Fruit fly (Drosophila melanogaster): Measurements from ENCODE around the gene CG9452.

Gene CG9452

DNA sequence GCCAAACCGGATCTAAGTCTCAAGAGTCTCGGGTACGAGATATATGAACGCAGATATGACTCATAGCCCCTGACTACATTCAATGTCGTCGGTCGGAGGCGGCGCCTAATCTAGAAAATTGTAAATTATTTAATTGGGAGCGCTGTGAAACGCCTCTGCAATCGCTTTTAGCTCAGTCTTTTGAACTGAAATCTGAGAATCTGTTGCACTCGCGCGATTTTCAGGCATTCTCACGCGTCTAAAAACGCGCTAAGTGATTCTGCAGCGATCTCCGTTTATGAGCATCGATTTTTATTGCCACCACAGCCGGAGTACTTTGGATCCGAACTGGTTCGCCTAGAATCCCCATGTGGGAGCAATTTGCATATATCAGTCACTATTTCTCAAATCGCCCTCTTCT is 24.9 kb upstream of the CG9452 start:
- TF ChIP-seq fru (GFP tag; optimal IDR thresholded peaks at IDR 0.05) (no peak), jim (GFP tag; optimal IDR thresholded peaks at IDR 0.05) (no peak), OdsH (GFP tag; optimal IDR thresholded peaks at IDR 0.05) (no peak)

DNA sequence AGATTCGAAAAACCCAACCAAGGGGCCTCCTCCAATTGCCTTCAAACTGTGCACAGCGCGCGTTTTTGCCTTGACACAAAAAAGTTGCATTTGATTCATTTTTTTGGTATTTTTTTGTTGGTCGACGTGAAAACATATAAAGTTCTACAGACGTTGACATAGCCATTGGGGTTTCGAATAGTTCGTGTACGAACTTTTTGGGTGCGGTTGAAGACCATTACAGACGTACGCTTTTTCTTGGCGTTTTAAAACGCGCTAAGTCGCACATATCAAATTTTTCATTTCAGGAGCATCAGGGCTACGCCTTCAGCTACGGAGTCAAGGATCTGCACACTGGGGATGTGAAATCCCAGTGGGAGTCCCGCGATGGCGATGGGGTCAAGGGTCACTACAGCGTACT is 22.1 kb upstream of the CG9452 start:
- TF ChIP-seq ey (GFP tag; optimal IDR thresholded peaks at IDR 0.05) (no peak), Vsx2 (GFP tag; optimal IDR thresholded peaks at IDR 0.05; ENCODE audit: partially characterized antibody) (no peak), h (GFP tag; optimal IDR thresholded peaks at IDR 0.05) (no peak), brk (GFP tag; optimal IDR thresholded peaks at IDR 0.05) (no peak), Jra (GFP tag; optimal IDR thresholded peaks at IDR 0.05) (no peak), fru (GFP tag; optimal IDR thresholded peaks at IDR 0.05) (no peak), Hr83 (GFP tag; optimal IDR thresholded peaks at IDR 0.05; ENCODE audit: poor library complexity, severe bottlenecking) (no peak), CrebA (GFP tag; optimal IDR thresholded peaks at IDR 0.05; ENCODE audit: borderline replicate concordance) (no peak), Abd-B (GFP tag; optimal IDR thresholded peaks at IDR 0.05) (no peak), sage (GFP tag; optimal IDR thresholded peaks at IDR 0.05) (no peak), Myc (optimal IDR thresholded peaks at IDR 0.05) (no peak), HLH106 (tag; optimal IDR thresholded peaks at IDR 0.05) (no peak), dl (GFP tag; optimal IDR thresholded peaks at IDR 0.05; ENCODE audit: insufficient read depth in 1 of 2, partially characterized antibody in 2 of 2) (no peak), Dfd (GFP tag; optimal IDR thresholded peaks at IDR 0.05) (no peak), tai (GFP tag; optimal IDR thresholded peaks at IDR 0.05) (no peak), GATAd (GFP tag; optimal IDR thresholded peaks at IDR 0.05) (no peak), CG9705 (GFP tag; optimal IDR thresholded peaks at IDR 0.05) (no peak), usp (GFP tag; optimal IDR thresholded peaks at IDR 0.05) (no peak)

DNA sequence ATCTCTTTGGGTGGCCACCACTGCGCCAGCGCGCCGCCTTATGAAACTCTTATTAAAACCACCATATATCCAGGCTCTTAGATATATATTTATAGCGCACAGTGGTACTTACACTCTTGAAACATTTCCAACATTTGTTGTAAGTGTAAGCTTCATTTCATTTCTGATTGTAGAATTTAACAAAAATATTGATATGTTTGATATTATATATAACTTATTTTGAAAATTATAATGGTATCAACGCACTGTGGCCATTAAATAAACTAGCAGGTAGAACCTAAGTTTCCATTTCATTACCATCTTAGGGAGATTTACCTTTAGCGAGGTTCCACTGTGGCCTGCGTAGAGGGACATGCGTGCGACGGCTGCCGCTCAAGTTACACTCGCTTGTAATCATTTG is 21.0 kb upstream of the CG9452 start:
- TF ChIP-seq Dfd (GFP tag; optimal IDR thresholded peaks at IDR 0.05) (no peak), brk (GFP tag; optimal IDR thresholded peaks at IDR 0.05) (no peak), Mio (GFP tag; optimal IDR thresholded peaks at IDR 0.05) (no peak), rgr (GFP tag; optimal IDR thresholded peaks at IDR 0.05) (no peak), CrebA (GFP tag; optimal IDR thresholded peaks at IDR 0.05; ENCODE audit: borderline replicate concordance) (no peak), h (GFP tag; optimal IDR thresholded peaks at IDR 0.05) (no peak), dsf (GFP tag; optimal IDR thresholded peaks at IDR 0.05; ENCODE audit: borderline replicate concordance) (no peak), ey (GFP tag; optimal IDR thresholded peaks at IDR 0.05) (no peak), GATAd (GFP tag; optimal IDR thresholded peaks at IDR 0.05) (no peak), sage (GFP tag; optimal IDR thresholded peaks at IDR 0.05) (no peak), br (GFP tag; optimal IDR thresholded peaks at IDR 0.05) (no peak), dmrt93B (GFP tag; optimal IDR thresholded peaks at IDR 0.05) (no peak)

DNA sequence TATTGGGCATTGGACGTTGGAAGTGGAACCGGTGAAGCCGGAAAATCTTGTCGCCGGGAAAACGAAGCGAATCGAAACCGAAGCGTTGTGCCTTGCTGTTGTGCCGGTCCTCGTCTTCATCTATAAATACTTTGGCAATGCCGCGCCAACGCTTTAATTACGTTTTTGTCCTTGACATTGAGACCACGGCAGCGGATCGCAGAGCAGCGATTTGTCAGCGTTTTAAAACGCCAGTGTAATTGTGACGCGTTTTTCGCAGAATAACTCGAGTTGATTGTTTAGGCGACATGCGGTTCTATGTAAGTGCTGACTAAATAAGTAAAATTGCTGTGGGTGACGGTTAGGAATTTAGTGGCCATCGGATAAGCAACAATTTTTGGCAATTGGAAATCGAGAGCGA is 17.4 kb upstream of the CG9452 start:
- TF ChIP-seq OdsH (GFP tag; optimal IDR thresholded peaks at IDR 0.05) (no peak), Mio (GFP tag; optimal IDR thresholded peaks at IDR 0.05) (no peak), tai (GFP tag; optimal IDR thresholded peaks at IDR 0.05) (no peak), GATAd (GFP tag; optimal IDR thresholded peaks at IDR 0.05) (no peak), woc (GFP tag; optimal IDR thresholded peaks at IDR 0.05) (no peak), CG32264 (GFP tag; optimal IDR thresholded peaks at IDR 0.05) (no peak), Dif (GFP tag; optimal IDR thresholded peaks at IDR 0.05; ENCODE audit: partially characterized antibody) (no peak), Hnf4 (GFP tag; optimal IDR thresholded peaks at IDR 0.05) (no peak), lola (GFP tag; optimal IDR thresholded peaks at IDR 0.05) (no peak), Dfd (GFP tag; optimal IDR thresholded peaks at IDR 0.05) (no peak), dl (GFP tag; optimal IDR thresholded peaks at IDR 0.05; ENCODE audit: insufficient read depth in 1 of 2, partially characterized antibody in 2 of 2) (no peak), jim (GFP tag; optimal IDR thresholded peaks at IDR 0.05) (no peak), Myc (optimal IDR thresholded peaks at IDR 0.05) (no peak), fru (GFP tag; optimal IDR thresholded peaks at IDR 0.05) (no peak)

DNA sequence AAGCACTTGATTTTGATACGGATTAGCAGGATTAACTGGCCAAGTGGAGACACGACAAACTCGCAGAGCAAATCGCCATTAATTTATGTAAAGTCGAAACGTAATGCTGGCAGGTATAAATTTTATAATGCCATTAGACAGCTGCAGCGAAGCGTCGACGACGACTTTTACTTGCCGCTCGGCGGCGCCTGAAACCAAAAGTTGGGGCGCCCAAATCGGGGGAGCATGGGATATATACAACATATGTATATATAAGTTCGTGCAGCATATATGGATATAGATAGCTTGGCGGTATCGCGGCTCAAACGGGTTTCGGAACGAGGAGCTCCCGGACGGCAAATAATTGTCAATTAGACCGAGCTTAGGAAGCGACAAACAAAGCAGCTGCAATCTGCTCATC is 17.0 kb upstream of the CG9452 start, which contains the start of gene Cpr76Bc:
Cpr76Bc (plus strand) TSS at position 301 of the 400 bp plus-strand sequence.
- TF ChIP-seq Abd-B (GFP tag; optimal IDR thresholded peaks at IDR 0.05) = no peak
- no peak for TF ChIP-seq h (GFP tag; optimal IDR thresholded peaks at IDR 0.05)
- no peak for TF ChIP-seq Dfd (GFP tag; optimal IDR thresholded peaks at IDR 0.05)
- no peak for TF ChIP-seq CG32264 (GFP tag; optimal IDR thresholded peaks at IDR 0.05)
- TF ChIP-seq ey (GFP tag; optimal IDR thresholded peaks at IDR 0.05) = no peak
- no peak for TF ChIP-seq rgr (GFP tag; optimal IDR thresholded peaks at IDR 0.05)
- no peak for TF ChIP-seq CG9705 (GFP tag; optimal IDR thresholded peaks at IDR 0.05)
- no peak for TF ChIP-seq Rel (GFP tag; optimal IDR thresholded peaks at IDR 0.05)
- TF ChIP-seq Rel (tag; optimal IDR thresholded peaks at IDR 0.05) = no peak
- no peak for TF ChIP-seq Vsx2 (GFP tag; optimal IDR thresholded peaks at IDR 0.05; ENCODE audit: partially characterized antibody)
- no peak for TF ChIP-seq Hr78 (GFP tag; optimal IDR thresholded peaks at IDR 0.05)
- no peak for TF ChIP-seq Jra (GFP tag; optimal IDR thresholded peaks at IDR 0.05)
- no peak for TF ChIP-seq Myc (optimal IDR thresholded peaks at IDR 0.05)
- TF ChIP-seq Dif (GFP tag; optimal IDR thresholded peaks at IDR 0.05; ENCODE audit: partially characterized antibody) = no peak

All from whole organism, wandering third instar larva.